Fruit fly (Drosophila melanogaster) whole organism, prepupa: ENCODE measurements around the gene Arpc5.

Experiments
- CG11294 ChIP-seq: fragments of 200-800 bp; sonication (Bioruptor generic); IDR thresholded peaks from 2 replicates; pipeline ENCODE4 v1.3.6; 2022; ENCODE audit warnings: missing biosample characterization, missing genetic modification characterization
- CG3032 ChIP-seq: fragments of 200-800 bp; optimal IDR thresholded peaks from 2 replicates; lab custom pipeline; 2019; ENCODE audit warnings: missing biosample characterization, mild to moderate bottlenecking, missing genetic modification characterization, moderate library complexity
- Eip75B ChIP-seq: fragments of 200-800 bp; sonication (Bioruptor generic); optimal IDR thresholded peaks from 3 replicates; lab custom pipeline; 2016; ENCODE audit warnings: missing biosample characterization, missing genetic modification characterization
- Hr39 ChIP-seq: fragments of 200-800 bp; sonication (Bioruptor generic); optimal IDR thresholded peaks from 2 replicates; lab custom pipeline; 2016; ENCODE audit warnings: missing biosample characterization, missing genetic modification characterization
- fd59A ChIP-seq: fragments of 200-800 bp; sonication (Bioruptor generic); optimal IDR thresholded peaks from 2 replicates; lab custom pipeline; 2017; ENCODE audit warnings: missing biosample characterization, mild to moderate bottlenecking, missing genetic modification characterization, missing genetic modification reagents
- vri ChIP-seq: fragments of 200-800 bp; sonication (Bioruptor generic); optimal IDR thresholded peaks from 3 replicates; lab custom pipeline; 2016; ENCODE audit warnings: missing biosample characterization, mild to moderate bottlenecking, missing genetic modification characterization

The Arpc5 gene

DNA sequence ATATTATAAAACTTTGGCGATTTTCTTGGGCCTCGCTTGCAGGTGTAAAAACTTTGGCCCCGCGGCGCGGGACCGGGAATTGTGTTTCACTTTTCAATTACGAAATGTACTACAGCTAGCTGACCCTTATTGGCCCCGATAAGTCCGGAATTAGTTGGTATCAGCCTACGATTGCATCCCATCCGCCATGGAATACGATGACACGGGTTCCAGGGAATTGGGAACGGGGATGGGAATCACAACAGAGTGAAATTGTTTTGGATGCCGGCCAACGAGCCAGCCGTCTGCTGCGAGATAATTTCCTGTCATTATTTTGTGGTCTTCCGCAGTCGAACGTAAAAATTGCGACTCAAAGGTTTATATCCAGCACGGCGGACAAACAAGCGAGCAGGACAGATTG is 48.7 kb downstream of the Arpc5 start:
- no peak for TF ChIP-seq fd59A (GFP tag; lab: Kevin White, UChicago)
- no peak for TF ChIP-seq Hr39 (GFP tag; lab: Kevin White, UChicago)
- TF ChIP-seq CG3032 (tag; lab: Kevin White, UChicago), result no peak
- TF ChIP-seq Eip75B (GFP tag; lab: Kevin White, UChicago), result no peak
- no peak for TF ChIP-seq CG11294
- no peak for TF ChIP-seq vri
- TF ChIP-seq, all 60 proteins: peak for 0
